Worm (Caenorhabditis elegans) whole organism, young adult: ENCODE data around the gene irk-3.

Source experiments
- B0261.1 ChIP-seq: sonication (generic microtip); optimal IDR thresholded peaks from 2 replicates; lab custom pipeline; 2016; ENCODE audit warnings: mild to moderate bottlenecking, missing genetic modification characterization, moderate library complexity, missing compliant biosample characterization
- B0336.3 ChIP-seq: fragments of 200-800 bp; sonication (Bioruptor generic); IDR thresholded peaks from 2 replicates; pipeline ENCODE4 v1.3.6; 2022; ENCODE audit warnings: missing genetic modification characterization, missing compliant biosample characterization
- C17E4.6 ChIP-seq: fragments of 200-800 bp; sonication (Bioruptor generic); IDR thresholded peaks from 2 replicates; pipeline ENCODE4 v1.3.6; 2022; ENCODE audit warnings: missing genetic modification reagents, missing genetic modification characterization, missing compliant biosample characterization
- F10E7.11 ChIP-seq: sonication (generic microtip); optimal IDR thresholded peaks from 2 replicates; lab custom pipeline; 2017; ENCODE audit warnings: mild to moderate bottlenecking, missing genetic modification characterization, moderate library complexity, missing compliant biosample characterization
- F23B12.7 ChIP-seq: sonication (generic microtip); optimal IDR thresholded peaks from 2 replicates; lab custom pipeline; 2017; ENCODE audit warnings: missing genetic modification characterization, mild to moderate bottlenecking, missing compliant biosample characterization, antibody characterized with exemption, moderate library complexity; ENCODE audit not compliant: insufficient read depth
- F57C9.4 ChIP-seq: sonication (generic microtip); optimal IDR thresholded peaks from 2 replicates; lab custom pipeline; 2017; ENCODE audit warnings: mild to moderate bottlenecking, missing genetic modification characterization, missing compliant biosample characterization
- K11D2.4 ChIP-seq: fragments of 200-800 bp; sonication (Bioruptor generic); IDR thresholded peaks from 2 replicates; pipeline ENCODE4 v1.3.6; 2022; ENCODE audit warnings: missing genetic modification reagents, missing genetic modification characterization, missing compliant biosample characterization
- K12H6.12 ChIP-seq: fragments of 200-800 bp; sonication (Bioruptor generic); optimal IDR thresholded peaks from 2 replicates; lab custom pipeline; 2018; ENCODE audit warnings: mild to moderate bottlenecking, missing genetic modification characterization, missing compliant biosample characterization
- T26A5.8 ChIP-seq: sonication (generic microtip); optimal IDR thresholded peaks from 2 replicates; lab custom pipeline; 2016; ENCODE audit warnings: missing genetic modification characterization, missing compliant biosample characterization
- Y53F4B.3 ChIP-seq: fragments of 200-800 bp; sonication (Bioruptor generic); IDR thresholded peaks from 2 replicates; pipeline ENCODE4 v1.3.6; 2022; ENCODE audit warnings: missing genetic modification reagents, missing genetic modification characterization, missing compliant biosample characterization
- Y67H2A.10 ChIP-seq: fragments of 200-800 bp; sonication (Bioruptor generic); conservative IDR thresholded peaks from 2 replicates; pipeline ENCODE4 v1.3.6; 2022; ENCODE audit warnings: missing genetic modification reagents, missing genetic modification characterization, missing compliant biosample characterization
- ZK185.1 ChIP-seq: sonication (generic microtip); optimal IDR thresholded peaks from 2 replicates; lab custom pipeline; 2016; ENCODE audit warnings: mild to moderate bottlenecking, missing genetic modification characterization, missing compliant biosample characterization; ENCODE audit not compliant: poor library complexity, severe bottlenecking
- aptf-2 ChIP-seq: fragments of 200-800 bp; sonication (Bioruptor generic); conservative IDR thresholded peaks from 2 replicates; pipeline ENCODE4 v1.3.6; 2022; ENCODE audit warnings: missing genetic modification reagents, missing genetic modification characterization, missing compliant biosample characterization
- attf-3 ChIP-seq: fragments of 200-800 bp; sonication (Bioruptor generic); conservative IDR thresholded peaks from 2 replicates; pipeline ENCODE4 v1.3.6; 2022; ENCODE audit warnings: missing genetic modification reagents, missing genetic modification characterization, missing compliant biosample characterization
- attf-5 ChIP-seq: fragments of 200-800 bp; sonication (Bioruptor generic); optimal IDR thresholded peaks from 2 replicates; lab custom pipeline; 2018; ENCODE audit warnings: mild to moderate bottlenecking, missing genetic modification characterization, missing compliant biosample characterization
- bed-2 ChIP-seq: fragments of 200-800 bp; sonication (Bioruptor generic); IDR thresholded peaks from 2 replicates; pipeline ENCODE4 v1.3.6; 2022; ENCODE audit warnings: missing genetic modification reagents, missing genetic modification characterization, missing compliant biosample characterization
- ceh-27 ChIP-seq: fragments of 200-800 bp; sonication (Bioruptor generic); optimal IDR thresholded peaks from 2 replicates; lab custom pipeline; 2018; ENCODE audit warnings: mild to moderate bottlenecking, missing genetic modification characterization, moderate library complexity, missing compliant biosample characterization
- ceh-58 ChIP-seq: fragments of 200-800 bp; sonication (Bioruptor generic); IDR thresholded peaks from 2 replicates; pipeline ENCODE4 v1.3.6; 2022; ENCODE audit warnings: missing genetic modification characterization, missing compliant biosample characterization
- dox-1 ChIP-seq: fragments of 200-800 bp; sonication (Bioruptor generic); IDR thresholded peaks from 2 replicates; pipeline ENCODE4 v1.3.6; 2022; ENCODE audit warnings: missing genetic modification reagents, missing genetic modification characterization, missing compliant biosample characterization
- dpl-1 ChIP-seq: fragments of 150-350 bp; optimal IDR thresholded peaks from 2 replicates; lab custom pipeline; 2014; ENCODE audit warnings: missing biosample characterization, missing genetic modification reagents, missing genetic modification characterization
- egrh-3 ChIP-seq: fragments of 200-800 bp; sonication (Bioruptor generic); IDR thresholded peaks from 2 replicates; pipeline ENCODE4 v1.3.6; 2022; ENCODE audit warnings: missing genetic modification reagents, missing genetic modification characterization, missing compliant biosample characterization
- gei-17 ChIP-seq: fragments of 200-800 bp; sonication (Bioruptor generic); optimal IDR thresholded peaks from 2 replicates; lab custom pipeline; 2018; ENCODE audit warnings: mild to moderate bottlenecking, missing genetic modification characterization, missing compliant biosample characterization
- hmg-1.2 ChIP-seq: fragments of 200-800 bp; sonication (Bioruptor generic); IDR thresholded peaks from 2 replicates; pipeline ENCODE4 v1.3.6; 2022; ENCODE audit warnings: missing genetic modification reagents, missing genetic modification characterization, missing compliant biosample characterization
- hmg-20 ChIP-seq: fragments of 200-800 bp; sonication (Bioruptor generic); IDR thresholded peaks from 2 replicates; pipeline ENCODE4 v1.3.6; 2022; ENCODE audit warnings: missing genetic modification reagents, missing genetic modification characterization, missing compliant biosample characterization
- hrde-1 ChIP-seq: sonication (generic microtip); optimal IDR thresholded peaks from 2 replicates; lab custom pipeline; 2016; ENCODE audit warnings: missing genetic modification characterization, mild to moderate bottlenecking, missing compliant biosample characterization, moderate library complexity, missing genotype, missing genetic modification reagents, borderline replicate concordance
- lag-1 ChIP-seq: fragments of 200-800 bp; sonication (Bioruptor generic); IDR thresholded peaks from 2 replicates; pipeline ENCODE4 v1.3.6; 2022; ENCODE audit warnings: missing genetic modification reagents, missing genetic modification characterization, missing compliant biosample characterization
- let-607 ChIP-seq, 2 experiments: fragments of 200-800 bp in 1 of 2; sonication (Bioruptor generic) in 1 of 2; sonication (generic microtip) in 1 of 2; optimal IDR thresholded peaks; 2 replicates each; lab custom pipeline; 2016 to 2018; ENCODE audit warnings: mild to moderate bottlenecking in 2 of 2, missing compliant biosample characterization in 2 of 2, missing genetic modification characterization in 2 of 2, moderate library complexity in 2 of 2, missing genotype in 1 of 2
- lin-40 ChIP-seq: sonication (generic microtip); optimal IDR thresholded peaks from 2 replicates; lab custom pipeline; 2016; ENCODE audit warnings: missing genetic modification characterization, mild to moderate bottlenecking, missing compliant biosample characterization, missing genotype, missing genetic modification reagents
- lin-54 ChIP-seq: fragments of 200-800 bp; sonication (Bioruptor generic); optimal IDR thresholded peaks from 2 replicates; lab custom pipeline; 2018; ENCODE audit warnings: mild to moderate bottlenecking, missing genetic modification characterization, missing compliant biosample characterization
- lir-1 ChIP-seq: fragments of 200-800 bp; sonication (Bioruptor generic); conservative IDR thresholded peaks from 2 replicates; pipeline ENCODE4 v1.3.6; 2022; ENCODE audit warnings: missing genetic modification reagents, missing genetic modification characterization, missing compliant biosample characterization
- madf-10 ChIP-seq: sonication (generic microtip); optimal IDR thresholded peaks from 2 replicates; lab custom pipeline; 2016; ENCODE audit warnings: mild to moderate bottlenecking, missing genetic modification characterization, missing compliant biosample characterization
- madf-6 ChIP-seq: fragments of 200-800 bp; sonication (Bioruptor generic); IDR thresholded peaks from 2 replicates; pipeline ENCODE4 v1.3.6; 2022; ENCODE audit warnings: missing genetic modification reagents, missing genetic modification characterization, missing compliant biosample characterization
- mel-28 ChIP-seq: sonication (generic microtip); optimal IDR thresholded peaks from 2 replicates; lab custom pipeline; 2016; ENCODE audit warnings: borderline replicate concordance, mild to moderate bottlenecking, missing genetic modification characterization, missing compliant biosample characterization
- mes-4 ChIP-seq: sonication (generic microtip); optimal IDR thresholded peaks from 2 replicates; lab custom pipeline; 2016; ENCODE audit warnings: missing genotype, missing genetic modification characterization, missing compliant biosample characterization
- nfya-2 ChIP-seq: fragments of 200-800 bp; sonication (Bioruptor generic); IDR thresholded peaks from 2 replicates; pipeline ENCODE4 v1.3.6; 2022; ENCODE audit warnings: missing genetic modification reagents, missing genetic modification characterization, missing compliant biosample characterization
- nhr-27 ChIP-seq: fragments of 200-800 bp; sonication (Bioruptor generic); optimal IDR thresholded peaks from 2 replicates; lab custom pipeline; 2018; ENCODE audit warnings: mild to moderate bottlenecking, missing genetic modification characterization, moderate library complexity, missing compliant biosample characterization
- nhr-80 ChIP-seq: sonication (generic microtip); optimal IDR thresholded peaks from 2 replicates; lab custom pipeline; 2016; ENCODE audit warnings: missing genetic modification characterization, missing compliant biosample characterization
- pha-4 ChIP-seq: fragments of 150-350 bp; sonication (generic microtip); optimal IDR thresholded peaks from 2 replicates; lab custom pipeline; 2014; ENCODE audit warnings: missing biosample characterization, missing genetic modification reagents, missing genetic modification characterization
- snpc-1.1 ChIP-seq: sonication (generic microtip); optimal IDR thresholded peaks from 2 replicates; lab custom pipeline; 2017; ENCODE audit warnings: missing genetic modification characterization, mild to moderate bottlenecking, missing compliant biosample characterization, antibody characterized with exemption, moderate library complexity, missing genotype, missing genetic modification reagents; ENCODE audit not compliant: insufficient read depth
- snpc-1.3 ChIP-seq: sonication (generic microtip); optimal IDR thresholded peaks from 2 replicates; lab custom pipeline; 2017; ENCODE audit warnings: missing genetic modification characterization, mild to moderate bottlenecking, missing compliant biosample characterization, antibody characterized with exemption, moderate library complexity, missing genotype, missing genetic modification reagents; ENCODE audit not compliant: insufficient read depth
- snpc-4 ChIP-seq, 5 experiments: fragments of 150-350 bp in 1 of 5; sonication (generic microtip) in 4 of 5; optimal IDR thresholded peaks; 2 replicates each; lab custom pipeline; 2014 to 2018; ENCODE audit warnings: missing genetic modification characterization in 5 of 5, missing biosample characterization in 3 of 5, antibody characterized with exemption in 2 of 5, mild to moderate bottlenecking in 2 of 5, missing compliant biosample characterization in 2 of 5, missing genotype in 2 of 5, moderate library complexity in 2 of 5, missing genetic modification reagents in 1 of 5
- sptf-2 ChIP-seq: fragments of 200-800 bp; sonication (Bioruptor generic); optimal IDR thresholded peaks from 2 replicates; lab custom pipeline; 2018; ENCODE audit warnings: mild to moderate bottlenecking, missing genetic modification characterization, missing compliant biosample characterization
- zim-3 ChIP-seq: sonication (generic microtip); optimal IDR thresholded peaks from 2 replicates; lab custom pipeline; 2017; ENCODE audit warnings: mild to moderate bottlenecking, missing genetic modification characterization, moderate library complexity, missing compliant biosample characterization

Gene irk-3

DNA sequence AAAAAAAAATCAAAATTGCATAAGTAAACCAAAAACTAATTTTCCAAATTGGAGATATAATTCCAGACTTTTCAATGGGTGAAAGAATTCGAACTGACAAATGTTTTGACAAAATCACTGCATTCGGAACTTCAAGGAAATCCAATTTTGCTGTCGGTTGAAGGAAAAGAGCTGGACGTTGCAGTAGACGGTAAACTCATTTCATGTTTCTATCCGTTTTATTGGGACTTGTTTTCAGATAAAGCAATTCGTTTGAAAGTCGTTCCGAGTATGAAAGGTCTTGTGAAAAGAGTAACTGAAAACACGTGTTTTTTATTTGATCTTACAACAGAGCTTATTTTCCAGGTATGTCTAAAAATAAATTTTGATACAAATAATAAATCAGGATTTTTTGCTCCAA lies 54.1 kb downstream of the irk-3 start:
- TF ChIP-seq gei-17 (GFP tag; lab: Kevin White, UChicago), result no peak
- no peak for TF ChIP-seq sptf-2 (GFP tag; lab: Kevin White, UChicago)
- no peak for TF ChIP-seq mel-28 (tag; lab: Kevin White, UChicago)
- no peak for TF ChIP-seq Y67H2A.10 (GFP tag; lab: Robert Waterston, UW)
- TF ChIP-seq dox-1 (GFP tag; lab: Robert Waterston, UW), result no peak
- no peak for TF ChIP-seq F57C9.4 (tag; lab: Kevin White, UChicago)
- TF ChIP-seq pha-4, result no peak
- TF ChIP-seq lir-1 (GFP tag; lab: Robert Waterston, UW), result no peak
- TF ChIP-seq bed-2 (GFP tag; lab: Robert Waterston, UW), result no peak
- no peak for TF ChIP-seq egrh-3 (GFP tag; lab: Robert Waterston, UW)
- TF ChIP-seq dpl-1, result no peak
- TF ChIP-seq B0261.1, result no peak
- no peak for TF ChIP-seq snpc-1.1 (tag; lab: Kevin White, UChicago)
- no peak for TF ChIP-seq K12H6.12 (tag; lab: Kevin White, UChicago)
- no peak for TF ChIP-seq lag-1 (GFP tag; lab: Robert Waterston, UW)
- no peak for TF ChIP-seq ceh-58 (GFP tag; lab: Robert Waterston, UW)

ce11 chrX:14313627-14314026 lies 56.6 kb downstream of the irk-3 start, which contains the start of gene prx-1:
TSS of gene prx-1 (plus strand) at chrX:14313927.
- no peak for TF ChIP-seq nfya-2
- no peak for TF ChIP-seq madf-6 (GFP tag; lab: Robert Waterston, UW)
- no peak for TF ChIP-seq snpc-1.1 (tag; lab: Kevin White, UChicago)
- TF ChIP-seq nhr-80 (tag; lab: Kevin White, UChicago), result peak; percentile 27
- no peak for TF ChIP-seq lag-1 (GFP tag; lab: Robert Waterston, UW)
- TF ChIP-seq T26A5.8 (tag; lab: Kevin White, UChicago), result no peak
- TF ChIP-seq K12H6.12 (tag; lab: Kevin White, UChicago), result no peak

- TF ChIP-seq nhr-27 (tag; lab: Kevin White, UChicago), result no peak
- peak; percentile 40 for TF ChIP-seq gei-17 (GFP tag; lab: Kevin White, UChicago)
- 0 out of 2 replicates have a peak, but pooled peaks have one; percentile 30 for TF ChIP-seq K11D2.4
- TF ChIP-seq nhr-80 (tag; lab: Kevin White, UChicago), result peak; percentile 70
- TF ChIP-seq B0336.3 (GFP tag; lab: Robert Waterston, UW), result no peak
- peak; percentile 66 for TF ChIP-seq attf-5 (GFP tag; lab: Kevin White, UChicago)
- TF ChIP-seq mes-4 (tag; lab: Kevin White, UChicago), result no peak
- TF ChIP-seq hmg-20, result no peak
- TF ChIP-seq hmg-1.2, result peak; percentile 72
- TF ChIP-seq aptf-2 (GFP tag; lab: Robert Waterston, UW), result no peak
- peak; percentile 7 for TF ChIP-seq snpc-4 (GFP tag; optimal IDR thresholded peaks at IDR 0.05; lab: Kevin White, UChicago)
- TF ChIP-seq snpc-4 (tag; optimal IDR thresholded peaks at IDR 0.05; lab: Kevin White, UChicago), result peak in 2 of 4 experiments; percentile 11 to 36
- TF ChIP-seq C17E4.6 (GFP tag; lab: Robert Waterston, UW), result no peak
- no peak for TF ChIP-seq attf-3
- peak; percentile 46 for TF ChIP-seq madf-10 (tag; lab: Kevin White, UChicago)
- no peak for TF ChIP-seq F10E7.11 (tag; lab: Kevin White, UChicago)
- peak; percentile 81 for TF ChIP-seq lin-40 (tag; lab: Kevin White, UChicago)
- TF ChIP-seq ceh-27 (GFP tag; lab: Kevin White, UChicago), result peak; percentile 83
- TF ChIP-seq zim-3 (tag; lab: Kevin White, UChicago), result no peak
- TF ChIP-seq mel-28 (tag; lab: Kevin White, UChicago), result no peak
- TF ChIP-seq lin-54, result no peak
- no peak for TF ChIP-seq snpc-1.3 (tag; lab: Kevin White, UChicago)
- TF ChIP-seq ZK185.1 (tag; lab: Kevin White, UChicago), result peak; percentile 54
- peak; percentile 55 for TF ChIP-seq F23B12.7 (tag; lab: Kevin White, UChicago)
- TF ChIP-seq hrde-1 (tag; lab: Kevin White, UChicago), result no peak
- no peak for TF ChIP-seq Y53F4B.3 (GFP tag; lab: Robert Waterston, UW)
- TF ChIP-seq let-607 (tag; optimal IDR thresholded peaks at IDR 0.05; lab: Kevin White, UChicago), result peak in 1 of 2 experiments; percentile 13
These were observed 57.8 kb downstream of the irk-3 start for ce11 chrX:14312416-14312815.
